Worm (Caenorhabditis elegans) whole organism, L3 larva: ENCODE results near the gene chil-18.

ENCODE experiments used
- ama-1 ChIP-seq: fragments of 150-350 bp; optimal IDR thresholded peaks from 2 replicates; lab custom pipeline; 2018
- ceh-16 ChIP-seq: sonication (generic microtip); optimal IDR thresholded peaks from 2 replicates; lab custom pipeline; 2017; ENCODE audit warnings: missing biosample characterization, missing genetic modification characterization
- hmg-11 ChIP-seq: sonication (generic microtip); optimal IDR thresholded peaks from 2 replicates; lab custom pipeline; 2016; ENCODE audit warnings: missing genetic modification characterization, missing compliant biosample characterization
- nhr-77 ChIP-seq: fragments of 150-350 bp; optimal IDR thresholded peaks from 2 replicates; lab custom pipeline; 2014; ENCODE audit warnings: missing biosample characterization, missing genetic modification characterization
- pha-4 ChIP-seq: fragments of 150-350 bp; optimal IDR thresholded peaks from 2 replicates; lab custom pipeline; 2014; ENCODE audit warnings: missing biosample characterization, missing genetic modification reagents, missing genetic modification characterization
- unc-62 ChIP-seq: fragments of 150-350 bp; sonication (generic microtip); optimal IDR thresholded peaks from 4 replicates; lab custom pipeline; 2014; ENCODE audit warnings: missing biosample characterization, missing genetic modification reagents, missing genetic modification characterization
- zag-1 ChIP-seq: fragments of 150-350 bp; optimal IDR thresholded peaks from 2 replicates; lab custom pipeline; 2014; ENCODE audit warnings: missing biosample characterization, missing genetic modification characterization

ce11 chrII:9441838-9442237 lies 6.2 kb upstream of the chil-18 start, which contains the start of gene chil-16:
- no peak for TF ChIP-seq hmg-11 (tag; lab: Kevin White, UChicago)
- TF ChIP-seq zag-1 = no peak
- no peak for TF ChIP-seq pha-4
- no peak for TF ChIP-seq nhr-77 (tag; lab: Kevin White, UChicago)
- TF ChIP-seq unc-62 (GFP tag; lab: Kevin White, UChicago) = no peak
- no peak for TF ChIP-seq ceh-16 (tag; lab: Kevin White, UChicago)
- no peak for TF ChIP-seq ama-1 (lab: Kevin White, UChicago)
